Worm (Caenorhabditis elegans) whole organism, dauer: ENCODE measurements around the gene zyg-1.

Experiments
- unc-62 ChIP-seq: sonication (generic microtip); optimal IDR thresholded peaks from 2 replicates; lab custom pipeline; 2017; ENCODE audit warnings: missing biosample characterization, missing genetic modification reagents, missing genetic modification characterization

The zyg-1 gene

ce11 chrII:5648272-5648671 lies 1.3 kb upstream of the zyg-1 start, which contains the start of gene ddl-1:
ddl-1 (minus strand) TSS chrII:5648372.
- TF ChIP-seq unc-62 (GFP tag; lab: Kevin White, UChicago), result no peak

- no peak for TF ChIP-seq unc-62 (GFP tag; lab: Kevin White, UChicago)
Observed at ce11 chrII:5651426-5651825, 1.9 kb downstream of the zyg-1 start.

ce11 chrII:5652334-5652733 lies 2.8 kb downstream of the zyg-1 start, which contains the start of gene bli-2:
bli-2 (minus strand) TSS chrII:5652434.
- no peak for TF ChIP-seq unc-62 (GFP tag; lab: Kevin White, UChicago)

ce11 chrII:5654215-5654614 lies 4.7 kb downstream of the zyg-1 start, which contains the start of gene F59E12.1:
F59E12.1 (plus strand) TSS chrII:5654515.
- TF ChIP-seq unc-62 (GFP tag; lab: Kevin White, UChicago), result no peak

ce11 chrII:5659675-5660074 lies 10.1 kb downstream of the zyg-1 start, which contains the start of gene fut-3:
fut-3 (minus strand) TSS chrII:5659775.
- TF ChIP-seq unc-62 (GFP tag; lab: Kevin White, UChicago), result no peak

ce11 chrII:5660155-5660554 lies 10.6 kb downstream of the zyg-1 start:
- TF ChIP-seq unc-62 (GFP tag; lab: Kevin White, UChicago), result no peak

- TF ChIP-seq unc-62 (GFP tag; lab: Kevin White, UChicago), result no peak
Observed at ce11 chrII:5660736-5661734, 11.5 kb downstream of the zyg-1 start, which contains the start of the genes ift-43 and mdt-26. ift-43 (minus strand) TSS chrII:5660786. mdt-26 (plus strand) TSS chrII:5661181.

ce11 chrII:5661735-5662177 lies 12.2 kb downstream of the zyg-1 start:
- TF ChIP-seq unc-62 (GFP tag; lab: Kevin White, UChicago), result no peak

- no peak for TF ChIP-seq unc-62 (GFP tag; lab: Kevin White, UChicago)
Observed at ce11 chrII:5663180-5663791, 13.7 kb downstream of the zyg-1 start.

ce11 chrII:5665029-5665428 lies 15.5 kb downstream of the zyg-1 start, which contains the start of gene C25H3.15:
C25H3.15 (plus strand) TSS chrII:5665329.
- no peak for TF ChIP-seq unc-62 (GFP tag; lab: Kevin White, UChicago)

ce11 chrII:5665991-5666390 lies 16.4 kb downstream of the zyg-1 start, which contains the start of gene C25H3.16:
C25H3.16 (plus strand) TSS chrII:5666291.
- no peak for TF ChIP-seq unc-62 (GFP tag; lab: Kevin White, UChicago)

ce11 chrII:5667540-5667939 lies 18.0 kb downstream of the zyg-1 start:
- no peak for TF ChIP-seq unc-62 (GFP tag; lab: Kevin White, UChicago)

- no peak for TF ChIP-seq unc-62 (GFP tag; lab: Kevin White, UChicago)
Observed at ce11 chrII:5668830-5669229, 19.3 kb downstream of the zyg-1 start, which contains the start of gene C25H3.7. C25H3.7 (minus strand) TSS chrII:5668930.

- TF ChIP-seq unc-62 (GFP tag; lab: Kevin White, UChicago), result no peak
Observed at ce11 chrII:5669580-5669979, 20.0 kb downstream of the zyg-1 start, which contains the start of gene C25H3.17. C25H3.17 (minus strand) TSS chrII:5669680.

- TF ChIP-seq unc-62 (GFP tag; lab: Kevin White, UChicago), result no peak
Observed at ce11 chrII:5680703-5681102, 31.2 kb downstream of the zyg-1 start, which contains the start of gene flp-27. flp-27 (plus strand) TSS chrII:5681003.
